Worm (Caenorhabditis elegans): ENCODE measurements around the gene abu-4.
A peak's percentile ranks its signal among the peaks of the same experiment; 100 is the strongest.

abu-4 gene

ce11 chrV:2278543-2278942, 3.9 kb downstream of the abu-4 start, which contains the start of gene fbxa-137:
TSS of gene fbxa-137 (plus strand) at chrV:2278816.
- TF ChIP-seq fkh-10 (GFP tag; optimal IDR thresholded peaks at IDR 0.05) (no peak), lsy-12 (tag; optimal IDR thresholded peaks at IDR 0.05) (no peak), ceh-82 (tag; optimal IDR thresholded peaks at IDR 0.05) (no peak), jun-1 (tag; optimal IDR thresholded peaks at IDR 0.05) (no peak), R02D3.7 (tag; optimal IDR thresholded peaks at IDR 0.05) (no peak), sea-2 (GFP tag; optimal IDR thresholded peaks at IDR 0.05) (no peak), mdl-1 (tag; optimal IDR thresholded peaks at IDR 0.05) (no peak), egl-5 (tag; optimal IDR thresholded peaks at IDR 0.05) (no peak), elt-2 (tag; optimal IDR thresholded peaks at IDR 0.05) (no peak), pqm-1 (tag; optimal IDR thresholded peaks at IDR 0.05) (no peak), nfya-1 (tag; optimal IDR thresholded peaks at IDR 0.05; ENCODE audit: insufficient read depth) (no peak)

- TF ChIP-seq nhr-28 (tag; optimal IDR thresholded peaks at IDR 0.05): no peak
- no peak for TF ChIP-seq daf-12 (tag; optimal IDR thresholded peaks at IDR 0.05)
- peak; percentile 17 for TF ChIP-seq snpc-4 (tag; optimal IDR thresholded peaks at IDR 0.05)
- TF ChIP-seq hmg-11 (tag; optimal IDR thresholded peaks at IDR 0.05): peak; percentile 66
- no peak for TF ChIP-seq ceh-16 (tag; optimal IDR thresholded peaks at IDR 0.05)
- no peak for TF ChIP-seq tbx-2 (tag; optimal IDR thresholded peaks at IDR 0.05)
- TF ChIP-seq nfya-1 (tag; optimal IDR thresholded peaks at IDR 0.05; ENCODE audit: insufficient read depth): peak; percentile 54
- TF ChIP-seq eor-1 (tag; optimal IDR thresholded peaks at IDR 0.05): no peak
- no peak for TF ChIP-seq R02D3.7 (tag; optimal IDR thresholded peaks at IDR 0.05)
- no peak for TF ChIP-seq pqm-1 (tag; optimal IDR thresholded peaks at IDR 0.05)
- no peak for TF ChIP-seq egl-5 (tag; optimal IDR thresholded peaks at IDR 0.05)
- peak; percentile 49 for TF ChIP-seq lin-15B (tag; optimal IDR thresholded peaks at IDR 0.05)
- no peak for TF ChIP-seq nhr-43 (tag; optimal IDR thresholded peaks at IDR 0.05; ENCODE audit: poor library complexity, severe bottlenecking)
- TF ChIP-seq ceh-82 (tag; optimal IDR thresholded peaks at IDR 0.05): no peak
- no peak for TF ChIP-seq nhr-76 (tag; optimal IDR thresholded peaks at IDR 0.05)
- TF ChIP-seq jun-1 (tag; optimal IDR thresholded peaks at IDR 0.05): peak; percentile 22
- TF ChIP-seq unc-39 (tag; optimal IDR thresholded peaks at IDR 0.05): no peak
- no peak for TF ChIP-seq unc-62 (GFP tag; optimal IDR thresholded peaks at IDR 0.05)
- peak; percentile 91 for TF ChIP-seq pha-4 (tag; optimal IDR thresholded peaks at IDR 0.05)
- peak; percentile 38 for TF ChIP-seq nhr-25 (tag; optimal IDR thresholded peaks at IDR 0.05)
- TF ChIP-seq skn-1 (tag; optimal IDR thresholded peaks at IDR 0.05): peak; percentile 84
- TF ChIP-seq nhr-77 (tag; optimal IDR thresholded peaks at IDR 0.05): no peak
- TF ChIP-seq lsy-12 (tag; optimal IDR thresholded peaks at IDR 0.05): no peak
- TF ChIP-seq nhr-12 (tag; optimal IDR thresholded peaks at IDR 0.05): no peak
- no peak for TF ChIP-seq mdl-1 (tag; optimal IDR thresholded peaks at IDR 0.05)
- TF ChIP-seq nhr-237 (tag; optimal IDR thresholded peaks at IDR 0.05): no peak
- TF ChIP-seq mml-1 (tag; optimal IDR thresholded peaks at IDR 0.05): no peak
- no peak for TF ChIP-seq aly-2 (tag; optimal IDR thresholded peaks at IDR 0.05)
- TF ChIP-seq ceh-28 (tag; optimal IDR thresholded peaks at IDR 0.05): no peak
- no peak for TF ChIP-seq lin-39 (tag; optimal IDR thresholded peaks at IDR 0.05)
- TF ChIP-seq sea-2 (GFP tag; optimal IDR thresholded peaks at IDR 0.05): no peak
- TF ChIP-seq elt-1 (tag; optimal IDR thresholded peaks at IDR 0.05): no peak
- no peak for TF ChIP-seq ztf-11 (tag; optimal IDR thresholded peaks at IDR 0.05)
- TF ChIP-seq elt-2 (tag; optimal IDR thresholded peaks at IDR 0.05): peak; percentile 29
- no peak for TF ChIP-seq fkh-2 (tag; optimal IDR thresholded peaks at IDR 0.05)
- no peak for TF ChIP-seq fos-1 (tag; optimal IDR thresholded peaks at IDR 0.05)
- no peak for TF ChIP-seq fkh-10 (GFP tag; optimal IDR thresholded peaks at IDR 0.05)
- no peak for TF ChIP-seq nhr-11 (tag; optimal IDR thresholded peaks at IDR 0.05)
- no peak for TF ChIP-seq ama-1 (optimal IDR thresholded peaks at IDR 0.05)
- TF ChIP-seq nhr-67 (tag; optimal IDR thresholded peaks at IDR 0.05): no peak
- no peak for TF ChIP-seq zag-1 (tag; optimal IDR thresholded peaks at IDR 0.05)
- no peak for TF ChIP-seq elt-3 (tag; optimal IDR thresholded peaks at IDR 0.05)
- TF ChIP-seq ztf-4 (tag; optimal IDR thresholded peaks at IDR 0.05): no peak
- TF ChIP-seq ZK546.5 (tag; optimal IDR thresholded peaks at IDR 0.05): no peak
- peak; percentile 46 for TF ChIP-seq nhr-23 (tag; optimal IDR thresholded peaks at IDR 0.05)
- no peak for TF ChIP-seq egl-27 (tag; optimal IDR thresholded peaks at IDR 0.05)
- TF ChIP-seq ceh-9 (tag; optimal IDR thresholded peaks at IDR 0.05): no peak
Observed at ce11 chrV:2281499-2281898, 6.9 kb downstream of the abu-4 start, which contains the start of gene nhr-228. TSS of gene nhr-228 (plus strand) at chrV:2281759.

Data from whole organism, L3 larva.